Worm (Caenorhabditis elegans) whole organism, late embryonic: ENCODE measurements around the gene srh-298.

Source experiments
- K02D7.2 ChIP-seq: sonication (generic microtip); optimal IDR thresholded peaks from 2 replicates; lab custom pipeline; 2017; ENCODE audit warnings: mild to moderate bottlenecking, missing genetic modification characterization, missing compliant biosample characterization
- T23F11.4 ChIP-seq: fragments of 200-800 bp; sonication (Bioruptor generic); optimal IDR thresholded peaks from 2 replicates; lab custom pipeline; 2018; ENCODE audit warnings: mild to moderate bottlenecking, missing genetic modification characterization, missing compliant biosample characterization
- Y22D7AL.16 ChIP-seq: sonication (generic microtip); optimal IDR thresholded peaks from 2 replicates; lab custom pipeline; 2016; ENCODE audit warnings: missing genetic modification characterization, missing compliant biosample characterization
- ahr-1 ChIP-seq: sonication (generic microtip); optimal IDR thresholded peaks from 2 replicates; lab custom pipeline; 2016; ENCODE audit warnings: missing genetic modification characterization, missing compliant biosample characterization
- ceh-14 ChIP-seq: sonication (generic microtip); optimal IDR thresholded peaks from 2 replicates; lab custom pipeline; 2016; ENCODE audit warnings: missing genotype, missing genetic modification characterization, missing compliant biosample characterization
- ceh-19 ChIP-seq: fragments of 200-800 bp; sonication (Bioruptor generic); optimal IDR thresholded peaks from 2 replicates; lab custom pipeline; 2018; ENCODE audit warnings: mild to moderate bottlenecking, missing genetic modification characterization, missing compliant biosample characterization
- ceh-24 ChIP-seq: sonication (generic microtip); optimal IDR thresholded peaks from 2 replicates; lab custom pipeline; 2016; ENCODE audit warnings: mild to moderate bottlenecking, missing genetic modification characterization, missing compliant biosample characterization
- ceh-30 ChIP-seq: fragments of 150-350 bp; optimal IDR thresholded peaks from 2 replicates; lab custom pipeline; 2014; ENCODE audit warnings: missing biosample characterization, missing genetic modification characterization
- ceh-31 ChIP-seq: sonication (generic microtip); optimal IDR thresholded peaks from 2 replicates; lab custom pipeline; 2016; ENCODE audit warnings: missing genetic modification characterization, missing compliant biosample characterization
- ceh-34 ChIP-seq: sonication (generic microtip); optimal IDR thresholded peaks from 2 replicates; lab custom pipeline; 2016; ENCODE audit warnings: mild to moderate bottlenecking, missing genetic modification characterization, missing compliant biosample characterization
- ceh-45 ChIP-seq: fragments of 200-800 bp; sonication (Bioruptor generic); IDR thresholded peaks from 2 replicates; pipeline ENCODE4 v1.3.6; 2022; ENCODE audit warnings: missing genetic modification reagents, missing genetic modification characterization, missing compliant biosample characterization
- ceh-6 ChIP-seq: fragments of 200-800 bp; sonication (Bioruptor generic); optimal IDR thresholded peaks from 2 replicates; lab custom pipeline; 2018; ENCODE audit warnings: mild to moderate bottlenecking, missing genetic modification characterization, missing compliant biosample characterization
- dmd-4 ChIP-seq: sonication (generic microtip); optimal IDR thresholded peaks from 2 replicates; lab custom pipeline; 2016; ENCODE audit warnings: borderline replicate concordance, missing genetic modification characterization, missing compliant biosample characterization
- eyg-1 ChIP-seq: sonication (generic microtip); optimal IDR thresholded peaks from 2 replicates; lab custom pipeline; 2016; ENCODE audit warnings: missing genotype, missing genetic modification characterization, missing compliant biosample characterization
- fax-1 ChIP-seq: sonication (generic microtip); optimal IDR thresholded peaks from 2 replicates; lab custom pipeline; 2016; ENCODE audit warnings: missing genotype, missing genetic modification characterization, missing compliant biosample characterization
- hlh-30 ChIP-seq: sonication (generic microtip); optimal IDR thresholded peaks from 2 replicates; lab custom pipeline; 2017; ENCODE audit warnings: antibody characterized with exemption, missing genetic modification characterization, missing compliant biosample characterization; ENCODE audit not compliant: insufficient read depth
- hlh-6 ChIP-seq: sonication (generic microtip); optimal IDR thresholded peaks from 2 replicates; lab custom pipeline; 2016; ENCODE audit warnings: missing genotype, missing genetic modification characterization, missing compliant biosample characterization
- hlh-8 ChIP-seq: sonication (generic microtip); optimal IDR thresholded peaks from 2 replicates; lab custom pipeline; 2016; ENCODE audit warnings: missing genotype, missing genetic modification characterization, missing compliant biosample characterization
- lim-6 ChIP-seq: sonication (generic microtip); optimal IDR thresholded peaks from 2 replicates; lab custom pipeline; 2016; ENCODE audit warnings: missing genetic modification characterization, missing compliant biosample characterization
- lin-11 ChIP-seq: fragments of 200-800 bp; sonication (Bioruptor generic); optimal IDR thresholded peaks from 2 replicates; lab custom pipeline; 2018; ENCODE audit warnings: mild to moderate bottlenecking, missing genetic modification characterization, missing compliant biosample characterization
- madf-2 ChIP-seq: sonication (generic microtip); optimal IDR thresholded peaks from 2 replicates; lab custom pipeline; 2017; ENCODE audit warnings: missing genetic modification characterization, missing compliant biosample characterization
- nfya-1 ChIP-seq: sonication (generic microtip); optimal IDR thresholded peaks from 2 replicates; lab custom pipeline; 2017; ENCODE audit warnings: missing genetic modification characterization, mild to moderate bottlenecking, missing compliant biosample characterization, antibody characterized with exemption, moderate library complexity
- nhr-11 ChIP-seq: fragments of 150-350 bp; optimal IDR thresholded peaks from 2 replicates; lab custom pipeline; 2014; ENCODE audit warnings: missing biosample characterization, missing genetic modification characterization
- odd-2 ChIP-seq: sonication (generic microtip); optimal IDR thresholded peaks from 2 replicates; lab custom pipeline; 2017; ENCODE audit warnings: antibody characterized with exemption, mild to moderate bottlenecking, missing genetic modification characterization, missing compliant biosample characterization
- pag-3 ChIP-seq: sonication (generic microtip); optimal IDR thresholded peaks from 2 replicates; lab custom pipeline; 2016; ENCODE audit warnings: missing compliant biosample characterization, missing genetic modification characterization, borderline replicate concordance
- pha-2 ChIP-seq: sonication (generic microtip); optimal IDR thresholded peaks from 2 replicates; lab custom pipeline; 2017; ENCODE audit warnings: mild to moderate bottlenecking, missing genetic modification characterization, missing compliant biosample characterization
- pqm-1 ChIP-seq: sonication (generic microtip); optimal IDR thresholded peaks from 2 replicates; lab custom pipeline; 2016; ENCODE audit warnings: missing genetic modification characterization, missing compliant biosample characterization
- pros-1 ChIP-seq: fragments of 150-350 bp; optimal IDR thresholded peaks from 2 replicates; lab custom pipeline; 2014; ENCODE audit warnings: missing biosample characterization, missing genetic modification reagents, missing genetic modification characterization
- syd-9 ChIP-seq: sonication (generic microtip); optimal IDR thresholded peaks from 2 replicates; lab custom pipeline; 2016; ENCODE audit warnings: mild to moderate bottlenecking, missing genetic modification characterization, moderate library complexity, missing compliant biosample characterization
- tbx-2 ChIP-seq: sonication (generic microtip); optimal IDR thresholded peaks from 2 replicates; lab custom pipeline; 2016; ENCODE audit warnings: missing genetic modification characterization, missing compliant biosample characterization
- tbx-7 ChIP-seq: sonication (generic microtip); optimal IDR thresholded peaks from 2 replicates; lab custom pipeline; 2016; ENCODE audit warnings: missing genotype, missing genetic modification characterization, missing compliant biosample characterization
- unc-3 ChIP-seq, 2 experiments: fragments of 200-800 bp in 1 of 2; sonication (Bioruptor generic) in 1 of 2; sonication (generic microtip) in 1 of 2; conservative IDR thresholded peaks in 1 of 2; optimal IDR thresholded peaks in 1 of 2; 2 replicates each; pipeline versions ENCODE4 v1.3.6 to Lab custom; 2016 to 2022; ENCODE audit warnings: missing compliant biosample characterization in 2 of 2, missing genetic modification characterization in 2 of 2, missing genetic modification reagents in 1 of 2
- unc-86 ChIP-seq: sonication (generic microtip); optimal IDR thresholded peaks from 2 replicates; lab custom pipeline; 2016; ENCODE audit warnings: missing genetic modification characterization, missing compliant biosample characterization
- ztf-16 ChIP-seq: sonication (generic microtip); optimal IDR thresholded peaks from 2 replicates; lab custom pipeline; 2017; ENCODE audit warnings: missing genetic modification characterization, missing compliant biosample characterization

Gene srh-298

ce11 chrV:17784363-17784762 lies 34.3 kb upstream of the srh-298 start:
- TF ChIP-seq pha-2 (tag; lab: Kevin White, UChicago) (no peak), ztf-16 (no peak), ceh-14 (tag; lab: Kevin White, UChicago) (no peak), T23F11.4 (GFP tag; lab: Kevin White, UChicago) (no peak), hlh-30 (tag; lab: Kevin White, UChicago) (no peak), ceh-24 (tag; lab: Kevin White, UChicago) (no peak), madf-2 (tag; lab: Kevin White, UChicago) (no peak), K02D7.2 (tag; lab: Kevin White, UChicago) (no peak), ceh-45 (GFP tag; lab: Robert Waterston, UW) (no peak)

- TF ChIP-seq unc-3 (GFP tag; conservative IDR thresholded peaks at IDR 0.05; lab: Robert Waterston, UW) (no peak), unc-3 (tag; optimal IDR thresholded peaks at IDR 0.05; lab: Kevin White, UChicago) (no peak), unc-86 (tag; lab: Kevin White, UChicago) (no peak), ceh-14 (tag; lab: Kevin White, UChicago) (no peak), T23F11.4 (GFP tag; lab: Kevin White, UChicago) (no peak), hlh-6 (tag; lab: Kevin White, UChicago) (no peak), ceh-34 (no peak), ahr-1 (no peak), tbx-2 (tag; lab: Kevin White, UChicago) (no peak), ceh-31 (tag; lab: Kevin White, UChicago) (no peak), K02D7.2 (tag; lab: Kevin White, UChicago) (no peak), lin-11 (tag; lab: Kevin White, UChicago) (no peak), pros-1 (tag; lab: Kevin White, UChicago) (no peak), ceh-6 (GFP tag; lab: Kevin White, UChicago) (no peak), Y22D7AL.16 (tag; lab: Kevin White, UChicago) (no peak)
- TF ChIP-seq, all 69 proteins: peak for 0
These were observed 28.5 kb upstream of the srh-298 start, which contains the start of gene srh-290 for ce11 chrV:17790191-17790590. Gene srh-290 (plus strand): TSS chrV:17790491.

- no peak for TF ChIP-seq eyg-1
- no peak for TF ChIP-seq unc-3 (GFP tag; conservative IDR thresholded peaks at IDR 0.05; lab: Robert Waterston, UW)
- no peak for TF ChIP-seq unc-3 (tag; optimal IDR thresholded peaks at IDR 0.05; lab: Kevin White, UChicago)
- no peak for TF ChIP-seq tbx-7 (tag; lab: Kevin White, UChicago)
- no peak for TF ChIP-seq hlh-6 (tag; lab: Kevin White, UChicago)
- TF ChIP-seq dmd-4 (tag; lab: Kevin White, UChicago): no peak
- no peak for TF ChIP-seq ceh-19 (GFP tag; lab: Kevin White, UChicago)
- TF ChIP-seq hlh-30 (tag; lab: Kevin White, UChicago): no peak
- no peak for TF ChIP-seq pqm-1 (tag; lab: Kevin White, UChicago)
- no peak for TF ChIP-seq nhr-11
- TF ChIP-seq lin-11 (tag; lab: Kevin White, UChicago): no peak
- TF ChIP-seq fax-1 (tag; lab: Kevin White, UChicago): no peak
- TF ChIP-seq odd-2 (tag; lab: Kevin White, UChicago): no peak
- TF ChIP-seq hlh-8 (tag; lab: Kevin White, UChicago): no peak
- TF ChIP-seq nfya-1 (tag; lab: Kevin White, UChicago): no peak
- no peak for TF ChIP-seq ceh-45 (GFP tag; lab: Robert Waterston, UW)
- no peak for TF ChIP-seq ceh-31 (tag; lab: Kevin White, UChicago)
- TF ChIP-seq ceh-30 (tag; lab: Kevin White, UChicago): no peak
- no peak for TF ChIP-seq lim-6 (tag; lab: Kevin White, UChicago)
- no peak for TF ChIP-seq pag-3 (tag; lab: Kevin White, UChicago)
These were observed 24.7 kb upstream of the srh-298 start, which contains the start of gene srh-289 for ce11 chrV:17793986-17794385. Gene srh-289 (minus strand): TSS chrV:17794086.

ce11 chrV:17795655-17796054 lies 23.0 kb upstream of the srh-298 start, which contains the start of gene srh-288:
Gene srh-288 (minus strand): TSS chrV:17795755.
- no peak for TF ChIP-seq tbx-2 (tag; lab: Kevin White, UChicago)
- TF ChIP-seq nfya-1 (tag; lab: Kevin White, UChicago): no peak
- TF ChIP-seq syd-9: no peak
- no peak for TF ChIP-seq pag-3 (tag; lab: Kevin White, UChicago)
